Worm (Caenorhabditis elegans) whole organism, L1 larva: ENCODE data around the gene far-8.

ENCODE experiments used
- aha-1 ChIP-seq: fragments of 150-350 bp; optimal IDR thresholded peaks from 2 replicates; lab custom pipeline; 2014; ENCODE audit warnings: missing biosample characterization, missing genetic modification characterization
- alr-1 ChIP-seq: fragments of 200-800 bp; sonication (Bioruptor generic); optimal IDR thresholded peaks from 2 replicates; lab custom pipeline; 2018; ENCODE audit warnings: borderline replicate concordance, mild to moderate bottlenecking, missing genetic modification characterization, missing compliant biosample characterization
- aly-2 ChIP-seq: fragments of 150-350 bp; optimal IDR thresholded peaks from 2 replicates; lab custom pipeline; 2014; ENCODE audit warnings: missing biosample characterization, missing genetic modification characterization
- blmp-1 ChIP-seq: fragments of 150-350 bp; optimal IDR thresholded peaks from 2 replicates; lab custom pipeline; 2014; ENCODE audit warnings: missing biosample characterization, missing genetic modification characterization
- dsc-1 ChIP-seq: sonication (generic microtip); optimal IDR thresholded peaks from 2 replicates; lab custom pipeline; 2016; ENCODE audit warnings: mild to moderate bottlenecking, missing genetic modification characterization, missing compliant biosample characterization
- efl-1 ChIP-seq, 4 experiments: fragments of 150-350 bp; optimal IDR thresholded peaks in 3 of 4; peaks in 1 of 4; 1 replicate in 1 of 4; 2 replicates in 3 of 4; lab custom pipeline; 2014; ENCODE audit warnings: missing biosample characterization in 2 of 4, missing genetic modification characterization in 2 of 4, missing genetic modification reagents in 2 of 4
- elt-3 ChIP-seq, 6 experiments: fragments of 150-350 bp in 1 of 6; sonication (generic microtip); optimal IDR thresholded peaks; 2 replicates each; lab custom pipeline; 2017 to 2018; ENCODE audit warnings: missing biosample characterization in 6 of 6, missing genetic modification characterization in 6 of 6, inconsistent platforms in 1 of 6
- fkh-8 ChIP-seq: sonication (generic microtip); optimal IDR thresholded peaks from 2 replicates; lab custom pipeline; 2016; ENCODE audit warnings: mild to moderate bottlenecking, missing genetic modification characterization, missing compliant biosample characterization
- grh-1 ChIP-seq: fragments of 200-800 bp; sonication (Bioruptor generic); IDR thresholded peaks from 2 replicates; pipeline ENCODE4 v1.3.6; 2022; ENCODE audit warnings: missing genetic modification reagents, missing genetic modification characterization, missing compliant biosample characterization
- hlh-4 ChIP-seq: sonication (generic microtip); optimal IDR thresholded peaks from 2 replicates; lab custom pipeline; 2016; ENCODE audit warnings: mild to moderate bottlenecking, missing genetic modification characterization, missing compliant biosample characterization
- hpl-2 ChIP-seq: fragments of 150-350 bp; optimal IDR thresholded peaks from 2 replicates; lab custom pipeline; 2014; ENCODE audit warnings: missing biosample characterization, missing genetic modification reagents, missing genetic modification characterization
- isw-1 ChIP-seq: fragments of 200-800 bp; sonication (Bioruptor generic); IDR thresholded peaks from 2 replicates; pipeline ENCODE4 v1.3.6; 2022; ENCODE audit warnings: missing genetic modification characterization, missing compliant biosample characterization
- jun-1 ChIP-seq: fragments of 150-350 bp; optimal IDR thresholded peaks from 2 replicates; lab custom pipeline; 2014; ENCODE audit warnings: missing biosample characterization, missing genetic modification reagents, missing genetic modification characterization
- lin-15B ChIP-seq: fragments of 150-350 bp; sonication (generic microtip); optimal IDR thresholded peaks from 3 replicates; lab custom pipeline; 2014; ENCODE audit warnings: missing biosample characterization, missing genetic modification characterization
- lin-35 ChIP-seq, 2 experiments: fragments of 150-350 bp; optimal IDR thresholded peaks; 2 replicates each; lab custom pipeline; 2014; ENCODE audit warnings: missing biosample characterization in 2 of 2, missing genetic modification characterization in 2 of 2, missing genetic modification reagents in 2 of 2
- lin-39 ChIP-seq: fragments of 150-350 bp; optimal IDR thresholded peaks from 2 replicates; lab custom pipeline; 2014; ENCODE audit warnings: missing biosample characterization, missing genetic modification reagents, missing genetic modification characterization
- mab-9 ChIP-seq: fragments of 200-800 bp; sonication (Bioruptor generic); IDR thresholded peaks from 2 replicates; pipeline ENCODE4 v1.3.6; 2022; ENCODE audit warnings: missing genetic modification reagents, missing genetic modification characterization, missing compliant biosample characterization
- mdl-1 ChIP-seq, 2 experiments: fragments of 150-350 bp; optimal IDR thresholded peaks; 2 replicates each; lab custom pipeline; 2014 to 2017; ENCODE audit warnings: missing biosample characterization in 2 of 2, missing genetic modification characterization in 2 of 2, inconsistent platforms in 1 of 2
- mef-2 ChIP-seq: fragments of 150-350 bp; optimal IDR thresholded peaks from 2 replicates; lab custom pipeline; 2014; ENCODE audit warnings: missing biosample characterization, missing genetic modification characterization
- mep-1 ChIP-seq: fragments of 150-350 bp; optimal IDR thresholded peaks from 2 replicates; lab custom pipeline; 2014; ENCODE audit warnings: missing biosample characterization, missing genetic modification characterization
- nhr-11 ChIP-seq: fragments of 150-350 bp; optimal IDR thresholded peaks from 2 replicates; lab custom pipeline; 2014; ENCODE audit warnings: missing biosample characterization, missing genetic modification characterization
- nhr-237 ChIP-seq: fragments of 150-350 bp; optimal IDR thresholded peaks from 2 replicates; lab custom pipeline; 2014; ENCODE audit warnings: missing biosample characterization, missing genetic modification characterization
- pag-3 ChIP-seq: sonication (generic microtip); optimal IDR thresholded peaks from 2 replicates; lab custom pipeline; 2017; ENCODE audit warnings: missing genetic modification characterization, mild to moderate bottlenecking, missing compliant biosample characterization, antibody characterized with exemption, borderline replicate concordance; ENCODE audit not compliant: insufficient read depth
- skn-1 ChIP-seq: fragments of 150-350 bp; optimal IDR thresholded peaks from 2 replicates; lab custom pipeline; 2014; ENCODE audit warnings: missing biosample characterization, missing genetic modification characterization
- snpc-4 ChIP-seq: fragments of 150-350 bp; optimal IDR thresholded peaks from 2 replicates; lab custom pipeline; 2014; ENCODE audit warnings: missing biosample characterization, missing genetic modification characterization
- sox-4 ChIP-seq: sonication (generic microtip); optimal IDR thresholded peaks from 2 replicates; lab custom pipeline; 2016; ENCODE audit warnings: missing genetic modification characterization, missing compliant biosample characterization
- tbx-2 ChIP-seq: sonication (generic microtip); optimal IDR thresholded peaks from 2 replicates; lab custom pipeline; 2016; ENCODE audit warnings: missing genetic modification characterization, missing compliant biosample characterization
- unc-130 ChIP-seq: fragments of 150-350 bp; optimal IDR thresholded peaks from 2 replicates; lab custom pipeline; 2017; ENCODE audit warnings: missing biosample characterization, missing genetic modification characterization, inconsistent platforms
- unc-86 ChIP-seq: sonication (generic microtip); optimal IDR thresholded peaks from 2 replicates; lab custom pipeline; 2016; ENCODE audit warnings: missing genetic modification characterization, missing compliant biosample characterization
- unc-98 ChIP-seq: fragments of 200-800 bp; sonication (Bioruptor generic); IDR thresholded peaks from 2 replicates; pipeline ENCODE4 v1.3.6; 2022; ENCODE audit warnings: missing genetic modification characterization, missing compliant biosample characterization
- vab-15 ChIP-seq: sonication (generic microtip); optimal IDR thresholded peaks from 2 replicates; lab custom pipeline; 2017; ENCODE audit warnings: missing genotype, mild to moderate bottlenecking, missing genetic modification characterization, missing compliant biosample characterization
- ztf-11 ChIP-seq, 2 experiments: sonication (generic microtip); optimal IDR thresholded peaks; 2 replicates each; lab custom pipeline; 2016 to 2017; ENCODE audit warnings: missing genetic modification characterization in 2 of 2, missing biosample characterization in 1 of 2, missing compliant biosample characterization in 1 of 2

far-8 gene

DNA sequence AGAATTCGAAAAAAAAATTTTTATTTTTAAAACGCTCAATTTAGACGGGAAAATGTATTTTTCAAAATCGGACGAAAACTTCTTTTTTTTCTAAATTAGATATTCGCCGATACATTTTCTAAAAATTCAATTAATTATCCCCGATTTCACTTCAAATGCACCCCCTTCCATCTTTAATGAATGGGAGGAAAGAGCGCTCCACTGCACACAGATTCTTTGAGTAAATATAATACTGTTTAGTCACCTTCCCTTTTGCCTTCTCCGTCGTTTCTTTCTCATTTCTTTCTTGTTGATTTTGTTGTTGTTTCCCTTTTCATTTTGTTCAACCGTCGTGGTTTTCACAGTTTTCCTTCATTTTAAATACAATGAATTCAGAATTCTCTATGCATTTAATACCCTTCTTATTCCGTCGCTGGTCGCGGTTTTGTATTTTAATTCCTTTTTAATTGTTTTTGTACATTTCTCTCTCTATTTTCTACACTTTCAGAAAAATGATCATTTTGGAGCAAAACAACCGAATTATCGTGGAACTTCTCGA, 19.2 kb downstream of the far-8 start, which contains the start of gene arx-4 (continued):
- TF ChIP-seq jun-1 (tag; lab: Kevin White, UChicago) (no peak), pag-3 (tag; lab: Kevin White, UChicago) (no peak), grh-1 (GFP tag; lab: Robert Waterston, UW) (no peak), blmp-1 (tag; lab: Kevin White, UChicago) (peak; percentile 66), lin-39 (no peak), alr-1 (tag; lab: Kevin White, UChicago) (no peak), unc-130 (tag; lab: Kevin White, UChicago) (no peak), hpl-2 (GFP tag; lab: Kevin White, UChicago) (no peak), mef-2 (tag; lab: Kevin White, UChicago) (no peak), mab-9 (GFP tag; lab: Robert Waterston, UW) (no peak), skn-1 (tag; lab: Kevin White, UChicago) (peak; percentile 41)

DNA sequence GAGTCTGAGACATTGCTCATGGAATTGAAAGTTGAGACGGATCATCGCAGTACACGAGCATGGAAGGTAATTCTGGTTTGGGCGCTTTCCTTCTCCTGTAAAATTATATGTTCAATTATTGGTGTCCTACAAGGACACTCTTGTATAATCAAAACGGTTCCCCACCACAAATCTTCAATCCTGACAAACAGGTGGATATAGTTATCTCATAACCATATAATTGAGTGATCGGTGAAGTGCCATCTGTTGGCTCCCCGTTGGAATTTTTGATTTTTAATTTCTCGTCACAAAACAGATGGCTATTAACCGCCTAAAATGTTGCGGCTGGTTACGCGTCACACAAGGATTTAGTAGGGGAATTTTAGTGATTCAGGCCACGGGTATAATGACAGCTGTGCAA, 26.1 kb downstream of the far-8 start:
- TF ChIP-seq tbx-2 = no peak
- peak in 1 of 2 experiments; percentile 45 for TF ChIP-seq ztf-11 (tag; optimal IDR thresholded peaks at IDR 0.05; lab: Kevin White, UChicago)
- TF ChIP-seq, all 84 proteins: peak for 1

DNA sequence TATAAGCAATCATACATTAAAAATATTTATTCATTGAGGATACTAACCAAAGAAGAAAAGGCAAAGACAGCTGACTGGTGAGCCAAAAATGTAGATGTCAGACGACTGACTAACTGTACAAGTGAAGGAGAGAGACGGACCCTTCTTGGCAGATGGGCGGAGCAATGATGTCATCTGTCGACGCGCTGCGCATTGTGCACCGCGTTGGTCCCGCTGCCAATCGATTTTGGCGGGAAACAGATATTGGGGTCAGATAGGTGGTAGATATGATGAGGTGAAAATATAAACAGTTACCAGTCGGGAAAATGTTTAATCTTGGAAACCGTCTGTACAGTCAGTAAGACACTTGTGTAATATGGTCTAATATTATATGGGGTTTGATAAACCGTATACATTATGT, 27.1 kb downstream of the far-8 start, which contains the start of gene T24C4.2:
TSS of gene T24C4.2 (minus strand) at position 101 of the 400 bp plus-strand sequence.
- TF ChIP-seq aha-1 (tag; lab: Kevin White, UChicago) (no peak), efl-1 (optimal IDR thresholded peaks at IDR 0.05; lab: Kevin White, UChicago) (no peak), efl-1 (GFP tag; optimal IDR thresholded peaks at IDR 0.05 in 1 of 2; lab: Kevin White, UChicago) (peak in 1 of 2 experiments; percentile 73), aly-2 (no peak), elt-3 (tag; optimal IDR thresholded peaks at IDR 0.05; lab: Kevin White, UChicago) (no peak)
- TF ChIP-seq, all 84 proteins: peak for 1

DNA sequence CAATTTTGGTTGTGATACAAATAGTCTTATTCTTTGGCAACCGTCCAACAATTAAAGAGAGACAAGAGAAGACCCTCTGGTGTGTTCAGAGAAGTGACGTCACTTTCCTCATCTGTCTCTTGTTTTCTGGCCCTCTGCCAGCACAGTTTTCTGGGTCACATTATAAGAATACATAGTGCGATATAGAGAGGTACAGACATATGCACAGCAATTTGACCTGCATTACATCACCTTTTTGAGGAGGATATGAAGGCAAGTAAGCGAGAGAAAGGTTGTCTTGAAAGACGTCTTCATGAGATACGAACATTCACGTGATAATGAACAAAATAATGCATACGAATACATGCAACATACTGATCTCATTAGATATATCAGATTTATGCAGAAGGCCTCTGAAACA, 27.8 kb downstream of the far-8 start:
- no peak for TF ChIP-seq mab-9 (GFP tag; lab: Robert Waterston, UW)
- no peak for TF ChIP-seq snpc-4
- no peak for TF ChIP-seq mep-1 (tag; lab: Kevin White, UChicago)
- TF ChIP-seq lin-15B (tag; lab: Kevin White, UChicago) = no peak
- no peak for TF ChIP-seq fkh-8 (tag; lab: Kevin White, UChicago)
- no peak for TF ChIP-seq nhr-237 (tag; lab: Kevin White, UChicago)
- no peak for TF ChIP-seq unc-86 (tag; lab: Kevin White, UChicago)

DNA sequence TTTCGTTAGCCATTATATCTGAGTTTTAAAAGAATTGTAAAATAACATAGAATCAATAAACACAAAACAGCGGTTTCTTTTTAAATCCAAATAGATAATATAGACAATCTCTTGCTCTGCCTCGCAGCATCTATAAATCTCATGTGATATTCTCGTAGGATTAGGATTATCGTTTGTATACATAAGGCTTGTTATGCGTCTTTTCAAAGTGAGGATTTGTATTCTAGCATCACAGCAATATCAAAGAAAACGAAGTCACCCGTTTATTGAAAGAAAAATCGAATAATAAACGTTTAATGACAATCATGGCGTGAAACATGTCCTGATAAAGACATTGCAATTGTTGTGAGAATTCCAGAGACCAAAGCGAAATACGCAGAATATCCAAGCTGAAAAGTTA, 29.6 kb downstream of the far-8 start, which contains the start of the genes T24C4.3 and clc-20:
TSS of gene T24C4.3 (minus strand) at position 101 of the 400 bp plus-strand sequence.
TSS of gene clc-20 (plus strand) at position 211 of the 400 bp plus-strand sequence.
- TF ChIP-seq fkh-8 (tag; lab: Kevin White, UChicago) = peak; percentile 23
- peak; percentile 28 for TF ChIP-seq sox-4 (tag; lab: Kevin White, UChicago)
- peak; percentile 72 for TF ChIP-seq dsc-1 (tag; lab: Kevin White, UChicago)
- TF ChIP-seq isw-1 (GFP tag; lab: Robert Waterston, UW) = no peak

DNA sequence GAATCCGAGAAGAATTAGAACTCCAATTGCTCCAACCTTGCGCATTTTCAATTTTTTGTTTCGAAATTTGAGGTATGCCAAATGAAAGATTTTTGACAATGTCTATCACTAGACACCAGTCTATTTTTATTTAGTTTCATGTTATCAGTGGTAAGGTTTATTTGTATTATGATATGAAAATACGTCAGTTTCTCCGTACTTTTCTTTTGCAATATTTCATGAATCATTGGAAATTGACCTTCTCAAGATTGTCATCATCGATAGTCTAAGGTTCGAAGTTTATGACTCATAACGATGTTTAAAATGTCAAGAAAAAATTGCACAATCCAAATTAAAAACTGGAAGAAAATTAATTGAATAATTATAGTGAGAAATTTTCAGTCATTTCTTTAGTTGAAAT, 30.7 kb downstream of the far-8 start, which contains the start of gene clc-19:
TSS of gene clc-19 (minus strand) at position 135 of the 400 bp plus-strand sequence.
- TF ChIP-seq vab-15 (tag; lab: Kevin White, UChicago) (no peak), unc-98 (GFP tag; lab: Robert Waterston, UW) (no peak), snpc-4 (no peak), lin-35 (GFP tag; optimal IDR thresholded peaks at IDR 0.05; lab: Kevin White, UChicago) (no peak), alr-1 (tag; lab: Kevin White, UChicago) (no peak), hlh-4 (tag; lab: Kevin White, UChicago) (no peak), nhr-11 (no peak), mdl-1 (tag; optimal IDR thresholded peaks at IDR 0.05; lab: Kevin White, UChicago) (no peak)
